Fruit fly (Drosophila melanogaster) whole organism, prepupa: ENCODE measurements around the gene GILT2.
A peak's percentile ranks its signal among the peaks of the same experiment; 100 is the strongest.

Experiments
- Blimp-1 ChIP-seq: fragments of 200-800 bp; sonication (Bioruptor generic); optimal IDR thresholded peaks from 3 replicates; lab custom pipeline; 2017; ENCODE audit warnings: missing biosample characterization, missing genetic modification characterization, mild to moderate bottlenecking, moderate library complexity, missing genetic modification reagents
- CG10631 ChIP-seq: fragments of 200-800 bp; sonication (Bioruptor generic); optimal IDR thresholded peaks from 2 replicates; lab custom pipeline; 2016; ENCODE audit warnings: missing biosample characterization, missing genetic modification characterization
- CG11762 ChIP-seq: fragments of 200-800 bp; sonication (Bioruptor generic); optimal IDR thresholded peaks from 3 replicates; lab custom pipeline; 2016; ENCODE audit warnings: missing biosample characterization, missing genetic modification characterization; ENCODE audit not compliant: insufficient read depth
- CG15336 ChIP-seq: fragments of 200-800 bp; sonication (Bioruptor generic); IDR thresholded peaks from 2 replicates; pipeline ENCODE4 v1.3.6; 2022; ENCODE audit warnings: missing biosample characterization, missing genetic modification characterization
- CG1621 ChIP-seq: fragments of 200-800 bp; sonication (Bioruptor generic); optimal IDR thresholded peaks from 3 replicates; lab custom pipeline; 2018; ENCODE audit warnings: missing biosample characterization, mild to moderate bottlenecking, missing genetic modification characterization
- CG16779 ChIP-seq: fragments of 200-800 bp; sonication (Bioruptor generic); optimal IDR thresholded peaks from 3 replicates; lab custom pipeline; 2017; ENCODE audit warnings: missing biosample characterization, mild to moderate bottlenecking, missing genetic modification characterization
- CG31627 ChIP-seq: fragments of 200-800 bp; sonication (Bioruptor generic); optimal IDR thresholded peaks from 3 replicates; lab custom pipeline; 2016; ENCODE audit warnings: missing biosample characterization, missing genetic modification characterization
- CG32006 ChIP-seq: fragments of 200-800 bp; sonication (Bioruptor generic); optimal IDR thresholded peaks from 3 replicates; lab custom pipeline; 2017; ENCODE audit warnings: missing biosample characterization, mild to moderate bottlenecking, missing genetic modification characterization
- CG34406 ChIP-seq: fragments of 200-800 bp; sonication (Bioruptor generic); optimal IDR thresholded peaks from 3 replicates; lab custom pipeline; 2016; ENCODE audit warnings: missing biosample characterization, missing genetic modification characterization
- CG3919 ChIP-seq: fragments of 200-800 bp; sonication (Bioruptor generic); optimal IDR thresholded peaks from 3 replicates; lab custom pipeline; 2016; ENCODE audit warnings: missing biosample characterization, missing genetic modification characterization
- CG4318 ChIP-seq: fragments of 200-800 bp; sonication (Bioruptor generic); optimal IDR thresholded peaks from 3 replicates; lab custom pipeline; 2017; ENCODE audit warnings: missing biosample characterization, mild to moderate bottlenecking, missing genetic modification characterization
- CG6163 ChIP-seq: fragments of 200-800 bp; sonication (Bioruptor generic); IDR thresholded peaks from 3 replicates; pipeline ENCODE4 v1.3.6; 2022; ENCODE audit warnings: missing biosample characterization, missing genetic modification characterization
- CG6276 ChIP-seq: fragments of 200-800 bp; sonication (Bioruptor generic); optimal IDR thresholded peaks from 2 replicates; lab custom pipeline; 2017; ENCODE audit warnings: missing biosample characterization, mild to moderate bottlenecking, missing genetic modification characterization
- CG6808 ChIP-seq: fragments of 200-800 bp; sonication (Bioruptor generic); optimal IDR thresholded peaks from 3 replicates; lab custom pipeline; 2017; ENCODE audit warnings: missing biosample characterization, missing genetic modification characterization, mild to moderate bottlenecking, moderate library complexity, missing genetic modification reagents
- CG6854 ChIP-seq: fragments of 200-800 bp; sonication (Bioruptor generic); optimal IDR thresholded peaks from 2 replicates; lab custom pipeline; 2017; ENCODE audit warnings: missing biosample characterization, mild to moderate bottlenecking, missing genetic modification characterization
- CG7368 ChIP-seq: fragments of 200-800 bp; sonication (Bioruptor generic); optimal IDR thresholded peaks from 3 replicates; lab custom pipeline; 2016; ENCODE audit warnings: missing biosample characterization, missing genetic modification characterization
- CG8319 ChIP-seq: fragments of 200-800 bp; sonication (Bioruptor generic); optimal IDR thresholded peaks from 3 replicates; lab custom pipeline; 2016; ENCODE audit warnings: missing biosample characterization, missing genetic modification characterization
- CG9139 ChIP-seq: fragments of 200-800 bp; sonication (Bioruptor generic); optimal IDR thresholded peaks from 3 replicates; lab custom pipeline; 2017; ENCODE audit warnings: missing biosample characterization, mild to moderate bottlenecking, missing genetic modification characterization
- Eip75B ChIP-seq: fragments of 200-800 bp; sonication (Bioruptor generic); optimal IDR thresholded peaks from 3 replicates; lab custom pipeline; 2016; ENCODE audit warnings: missing biosample characterization, missing genetic modification characterization
- Eip78C ChIP-seq: fragments of 200-800 bp; sonication (Bioruptor generic); peaks from one replicate; lab custom pipeline; 2016; ENCODE audit warnings: missing biosample characterization, missing genetic modification characterization
- Ets21C ChIP-seq: fragments of 200-800 bp; sonication (Bioruptor generic); optimal IDR thresholded peaks from 3 replicates; lab custom pipeline; 2016; ENCODE audit warnings: missing biosample characterization, missing genetic modification characterization
- Ets96B ChIP-seq: fragments of 200-800 bp; optimal IDR thresholded peaks from 2 replicates; lab custom pipeline; 2019; ENCODE audit warnings: missing biosample characterization, mild to moderate bottlenecking, missing genetic modification characterization, moderate library complexity
- Hr39 ChIP-seq: fragments of 200-800 bp; sonication (Bioruptor generic); optimal IDR thresholded peaks from 2 replicates; lab custom pipeline; 2016; ENCODE audit warnings: missing biosample characterization, missing genetic modification characterization
- Hr4 ChIP-seq: fragments of 200-800 bp; sonication (Bioruptor generic); optimal IDR thresholded peaks from 3 replicates; lab custom pipeline; 2016; ENCODE audit warnings: missing biosample characterization, missing genetic modification characterization
- Lpt ChIP-seq: fragments of 200-800 bp; sonication (Bioruptor generic); optimal IDR thresholded peaks from 3 replicates; lab custom pipeline; 2016; ENCODE audit warnings: missing biosample characterization, missing genetic modification characterization
- Met ChIP-seq: fragments of 200-800 bp; sonication (Bioruptor generic); optimal IDR thresholded peaks from 3 replicates; lab custom pipeline; 2016; ENCODE audit warnings: missing biosample characterization, missing genetic modification characterization
- OdsH ChIP-seq: fragments of 200-800 bp; sonication (Bioruptor generic); optimal IDR thresholded peaks from 3 replicates; lab custom pipeline; 2016; ENCODE audit warnings: missing biosample characterization, missing genetic modification characterization
- Smox ChIP-seq: fragments of 200-800 bp; sonication (Bioruptor generic); optimal IDR thresholded peaks from 3 replicates; lab custom pipeline; 2016; ENCODE audit warnings: missing biosample characterization, missing genetic modification characterization
- Sox102F ChIP-seq: fragments of 200-800 bp; sonication (Bioruptor generic); optimal IDR thresholded peaks from 2 replicates; lab custom pipeline; 2016; ENCODE audit warnings: missing biosample characterization, mild to moderate bottlenecking, missing genetic modification characterization
- Sox15 ChIP-seq: fragments of 200-800 bp; sonication (Bioruptor generic); optimal IDR thresholded peaks from 3 replicates; lab custom pipeline; 2016; ENCODE audit warnings: missing biosample characterization, missing genetic modification characterization
- achi ChIP-seq: fragments of 200-800 bp; sonication (Bioruptor generic); optimal IDR thresholded peaks from 3 replicates; lab custom pipeline; 2016; ENCODE audit warnings: missing biosample characterization, missing genetic modification characterization
- acj6 ChIP-seq: fragments of 200-800 bp; sonication (Bioruptor generic); optimal IDR thresholded peaks from 3 replicates; lab custom pipeline; 2016; ENCODE audit warnings: missing biosample characterization, missing genetic modification characterization
- cyc ChIP-seq: fragments of 200-800 bp; sonication (Bioruptor generic); optimal IDR thresholded peaks from 3 replicates; lab custom pipeline; 2016; ENCODE audit warnings: missing biosample characterization, missing genetic modification characterization
- dac ChIP-seq: fragments of 200-800 bp; sonication (Bioruptor generic); optimal IDR thresholded peaks from 2 replicates; lab custom pipeline; 2017; ENCODE audit warnings: missing biosample characterization, mild to moderate bottlenecking, missing genetic modification characterization
- eg ChIP-seq: fragments of 200-800 bp; sonication (Bioruptor generic); IDR thresholded peaks from 3 replicates; pipeline ENCODE4 v1.3.6; 2022; ENCODE audit warnings: missing biosample characterization, missing genetic modification characterization
- esn ChIP-seq: fragments of 200-800 bp; sonication (Bioruptor generic); optimal IDR thresholded peaks from 2 replicates; lab custom pipeline; 2016; ENCODE audit warnings: missing biosample characterization, mild to moderate bottlenecking, missing genetic modification characterization, moderate library complexity
- lz ChIP-seq: fragments of 200-800 bp; sonication (Bioruptor generic); optimal IDR thresholded peaks from 3 replicates; lab custom pipeline; 2016; ENCODE audit warnings: missing biosample characterization, missing genetic modification characterization
- net ChIP-seq: fragments of 200-800 bp; sonication (Bioruptor generic); optimal IDR thresholded peaks from 3 replicates; lab custom pipeline; 2016; ENCODE audit warnings: missing biosample characterization, missing genetic modification characterization
- salr ChIP-seq, 2 experiments: fragments of 200-800 bp; sonication (Bioruptor generic); optimal IDR thresholded peaks; 3 replicates each; lab custom pipeline; 2016 to 2018; ENCODE audit warnings: missing biosample characterization in 2 of 2, missing genetic modification characterization in 2 of 2, mild to moderate bottlenecking in 1 of 2
- spab ChIP-seq: fragments of 200-800 bp; sonication (Bioruptor generic); optimal IDR thresholded peaks from 2 replicates; lab custom pipeline; 2017; ENCODE audit warnings: missing biosample characterization, mild to moderate bottlenecking, missing genetic modification characterization, missing genetic modification reagents
- svp ChIP-seq: fragments of 200-800 bp; sonication (Bioruptor generic); peaks from one replicate; lab custom pipeline; 2016; ENCODE audit warnings: missing biosample characterization, missing genetic modification characterization
- topi ChIP-seq: fragments of 200-800 bp; sonication (Bioruptor generic); optimal IDR thresholded peaks from 3 replicates; lab custom pipeline; 2016; ENCODE audit warnings: missing biosample characterization, missing genetic modification characterization
- vri ChIP-seq: fragments of 200-800 bp; sonication (Bioruptor generic); optimal IDR thresholded peaks from 3 replicates; lab custom pipeline; 2016; ENCODE audit warnings: missing biosample characterization, mild to moderate bottlenecking, missing genetic modification characterization

The GILT2 gene

DNA sequence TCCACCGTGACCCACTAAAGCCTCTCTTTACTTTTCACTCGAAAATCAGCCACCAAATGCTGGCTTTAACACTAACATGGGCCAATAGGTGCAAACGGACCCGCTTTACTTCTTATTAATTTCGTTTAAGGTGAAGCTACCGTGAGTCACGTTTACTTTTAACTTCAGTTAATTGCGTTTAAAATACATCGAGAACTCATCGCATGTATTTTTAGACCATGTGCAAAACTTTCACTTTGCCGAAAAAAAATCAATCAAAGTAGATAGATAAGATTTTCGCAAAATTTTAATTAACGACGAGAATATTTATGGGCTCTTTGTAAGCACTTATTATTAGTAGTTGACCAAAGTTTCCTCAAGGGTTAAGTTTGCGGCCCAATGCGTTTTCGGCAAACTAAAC is 4.3 kb upstream of the GILT2 start (continued):
- TF ChIP-seq Ets21C (GFP tag; lab: Kevin White, UChicago) (no peak), vri (GFP tag; lab: Kevin White, UChicago) (no peak), lz (GFP tag; lab: Kevin White, UChicago) (peak; percentile 25), achi (peak; percentile 19), acj6 (GFP tag; lab: Kevin White, UChicago) (no peak), Sox102F (peak; percentile 42), Hr4 (GFP tag; lab: Kevin White, UChicago) (peak; percentile 37), Eip75B (GFP tag; lab: Kevin White, UChicago) (peak; percentile 55), esn (GFP tag; lab: Kevin White, UChicago) (peak; percentile 49), CG6808 (no peak), CG7368 (GFP tag; lab: Kevin White, UChicago) (no peak), Blimp-1 (GFP tag; lab: Kevin White, UChicago) (no peak), dac (peak; percentile 24), Sox15 (GFP tag; lab: Kevin White, UChicago) (no peak), CG6163 (no peak), eg (0 out of 3 replicates have a peak, but pooled peaks have one; percentile 12), Eip78C (peak; percentile 86), CG8319 (GFP tag; lab: Kevin White, UChicago) (no peak), svp (peak; percentile 76), Met (GFP tag; lab: Kevin White, UChicago) (peak; percentile 32), CG16779 (tag; lab: Kevin White, UChicago) (no peak), Lpt (no peak), CG9139 (GFP tag; lab: Kevin White, UChicago) (no peak), CG31627 (peak; percentile 24), topi (peak; percentile 29), CG6854 (no peak), CG10631 (GFP tag; lab: Kevin White, UChicago) (no peak)

DNA sequence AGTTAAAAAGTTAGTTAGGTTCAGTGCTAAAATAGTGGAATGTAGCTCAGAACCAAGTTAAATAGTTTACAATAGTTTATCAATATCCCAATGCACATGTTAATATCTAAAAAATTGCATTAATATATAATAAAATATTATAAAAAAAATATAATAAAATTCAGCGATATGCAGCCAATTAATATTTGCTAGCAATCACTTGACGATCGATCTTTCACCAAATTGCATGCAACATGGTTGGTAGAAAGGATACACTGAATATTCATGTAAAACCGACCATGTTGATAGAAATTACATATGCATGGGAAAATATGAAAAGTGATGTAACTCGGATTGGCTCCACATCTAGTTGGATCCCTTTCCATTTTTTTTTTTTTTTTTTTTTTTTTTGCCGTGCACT is 3.0 kb upstream of the GILT2 start:
- TF ChIP-seq CG15336 (GFP tag; lab: Robert Waterston, UW) (no peak; the same call in 1 of the 2 replicates), Sox15 (GFP tag; lab: Kevin White, UChicago) (no peak), Ets96B (tag; lab: Kevin White, UChicago) (no peak), esn (GFP tag; lab: Kevin White, UChicago) (no peak), Sox102F (no peak), Hr4 (GFP tag; lab: Kevin White, UChicago) (peak; percentile 20), Met (GFP tag; lab: Kevin White, UChicago) (no peak), Smox (no peak), dac (peak; percentile 18), CG6854 (no peak), eg (no peak; the same call in 2 of the 3 replicates), CG34406 (GFP tag; lab: Kevin White, UChicago) (peak; percentile 34), spab (GFP tag; lab: Kevin White, UChicago) (no peak), CG16779 (tag; lab: Kevin White, UChicago) (no peak), CG32006 (GFP tag; lab: Kevin White, UChicago) (peak; percentile 74), Eip75B (GFP tag; lab: Kevin White, UChicago) (peak; percentile 7), cyc (peak; percentile 8), CG6276 (GFP tag; lab: Kevin White, UChicago) (peak; percentile 24), CG11762 (peak; percentile 10), CG10631 (GFP tag; lab: Kevin White, UChicago) (peak; percentile 36), CG9139 (GFP tag; lab: Kevin White, UChicago) (no peak), Lpt (no peak), Hr39 (GFP tag; lab: Kevin White, UChicago) (no peak), topi (no peak), CG1621 (tag; lab: Kevin White, UChicago) (no peak), CG4318 (GFP tag; lab: Kevin White, UChicago) (peak; percentile 47), achi (peak; percentile 33), OdsH (GFP tag; lab: Kevin White, UChicago) (peak; percentile 26), net (no peak), Eip78C (peak; percentile 78), Blimp-1 (GFP tag; lab: Kevin White, UChicago) (no peak), CG3919 (GFP tag; lab: Kevin White, UChicago) (peak; percentile 42), salr (GFP tag; optimal IDR thresholded peaks at IDR 0.05; lab: Kevin White, UChicago) (no peak)
